Worm (Caenorhabditis elegans) whole organism, young adult: Measurements from ENCODE around the gene K02E7.4.
A peak's percentile ranks its signal among the peaks of the same experiment; 100 is the strongest.

Experiments used
- K12H6.12 ChIP-seq: fragments of 200-800 bp; sonication (Bioruptor generic); optimal IDR thresholded peaks from 2 replicates; lab custom pipeline; 2018; ENCODE audit warnings: mild to moderate bottlenecking, missing genetic modification characterization, missing compliant biosample characterization
- Y56A3A.18 ChIP-seq: fragments of 200-800 bp; sonication (Bioruptor generic); IDR thresholded peaks from 2 replicates; pipeline ENCODE4 v1.3.6; 2022; ENCODE audit warnings: missing genetic modification reagents, missing genetic modification characterization, missing compliant biosample characterization
- Y67H2A.10 ChIP-seq: fragments of 200-800 bp; sonication (Bioruptor generic); conservative IDR thresholded peaks from 2 replicates; pipeline ENCODE4 v1.3.6; 2022; ENCODE audit warnings: missing genetic modification reagents, missing genetic modification characterization, missing compliant biosample characterization
- akir-1 ChIP-seq: fragments of 200-800 bp; sonication (Bioruptor generic); optimal IDR thresholded peaks from 2 replicates; lab custom pipeline; 2018; ENCODE audit warnings: mild to moderate bottlenecking, missing genetic modification characterization, moderate library complexity, missing compliant biosample characterization
- ama-1 ChIP-seq, 3 experiments: fragments of 150-350 bp in 1 of 3; sonication (generic microtip) in 2 of 3; optimal IDR thresholded peaks; 2 replicates each; lab custom pipeline; 2014 to 2018; ENCODE audit warnings: missing biosample characterization in 2 of 3, missing genetic modification characterization in 2 of 3, missing genetic modification reagents in 2 of 3
- cebp-1 ChIP-seq, 2 experiments: fragments of 200-800 bp in 1 of 2; sonication (Bioruptor generic) in 1 of 2; sonication (generic microtip) in 1 of 2; IDR thresholded peaks in 1 of 2; optimal IDR thresholded peaks in 1 of 2; 2 replicates each; pipeline versions ENCODE4 v1.3.6 to Lab custom; 2017 to 2022; ENCODE audit warnings: missing compliant biosample characterization in 2 of 2, missing genetic modification characterization in 2 of 2, mild to moderate bottlenecking in 1 of 2, missing genetic modification reagents in 1 of 2, moderate library complexity in 1 of 2
- ceh-100 ChIP-seq: fragments of 200-800 bp; sonication (Bioruptor generic); IDR thresholded peaks from 2 replicates; pipeline ENCODE4 v1.3.6; 2022; ENCODE audit warnings: missing genetic modification reagents, missing genetic modification characterization, missing compliant biosample characterization
- dox-1 ChIP-seq: fragments of 200-800 bp; sonication (Bioruptor generic); IDR thresholded peaks from 2 replicates; pipeline ENCODE4 v1.3.6; 2022; ENCODE audit warnings: missing genetic modification reagents, missing genetic modification characterization, missing compliant biosample characterization
- ets-4 ChIP-seq: fragments of 200-800 bp; sonication (Bioruptor generic); optimal IDR thresholded peaks from 2 replicates; lab custom pipeline; 2018; ENCODE audit warnings: mild to moderate bottlenecking, missing genetic modification characterization, missing compliant biosample characterization
- fkh-3 ChIP-seq: sonication (generic microtip); optimal IDR thresholded peaks from 2 replicates; lab custom pipeline; 2016; ENCODE audit warnings: mild to moderate bottlenecking, missing genetic modification characterization, missing compliant biosample characterization
- gei-17 ChIP-seq: fragments of 200-800 bp; sonication (Bioruptor generic); optimal IDR thresholded peaks from 2 replicates; lab custom pipeline; 2018; ENCODE audit warnings: mild to moderate bottlenecking, missing genetic modification characterization, missing compliant biosample characterization
- hlh-12 ChIP-seq: sonication (generic microtip); optimal IDR thresholded peaks from 2 replicates; lab custom pipeline; 2016; ENCODE audit warnings: missing genetic modification characterization, missing compliant biosample characterization
- hmg-1.2 ChIP-seq: fragments of 200-800 bp; sonication (Bioruptor generic); IDR thresholded peaks from 2 replicates; pipeline ENCODE4 v1.3.6; 2022; ENCODE audit warnings: missing genetic modification reagents, missing genetic modification characterization, missing compliant biosample characterization
- hmg-20 ChIP-seq: fragments of 200-800 bp; sonication (Bioruptor generic); IDR thresholded peaks from 2 replicates; pipeline ENCODE4 v1.3.6; 2022; ENCODE audit warnings: missing genetic modification reagents, missing genetic modification characterization, missing compliant biosample characterization
- hrde-1 ChIP-seq: sonication (generic microtip); optimal IDR thresholded peaks from 2 replicates; lab custom pipeline; 2016; ENCODE audit warnings: missing genetic modification characterization, mild to moderate bottlenecking, missing compliant biosample characterization, moderate library complexity, missing genotype, missing genetic modification reagents, borderline replicate concordance
- let-526 ChIP-seq: fragments of 200-800 bp; sonication (Bioruptor generic); IDR thresholded peaks from 2 replicates; pipeline ENCODE4 v1.3.6; 2022; ENCODE audit warnings: missing genetic modification reagents, missing genetic modification characterization, missing compliant biosample characterization
- let-607 ChIP-seq, 2 experiments: fragments of 200-800 bp in 1 of 2; sonication (Bioruptor generic) in 1 of 2; sonication (generic microtip) in 1 of 2; optimal IDR thresholded peaks; 2 replicates each; lab custom pipeline; 2016 to 2018; ENCODE audit warnings: mild to moderate bottlenecking in 2 of 2, missing compliant biosample characterization in 2 of 2, missing genetic modification characterization in 2 of 2, moderate library complexity in 2 of 2, missing genotype in 1 of 2
- lin-26 ChIP-seq: fragments of 200-800 bp; sonication (Bioruptor generic); IDR thresholded peaks from 2 replicates; pipeline ENCODE4 v1.3.6; 2022; ENCODE audit warnings: missing genetic modification reagents, missing genetic modification characterization, missing compliant biosample characterization
- lin-54 ChIP-seq: fragments of 200-800 bp; sonication (Bioruptor generic); optimal IDR thresholded peaks from 2 replicates; lab custom pipeline; 2018; ENCODE audit warnings: mild to moderate bottlenecking, missing genetic modification characterization, missing compliant biosample characterization
- madf-6 ChIP-seq: fragments of 200-800 bp; sonication (Bioruptor generic); IDR thresholded peaks from 2 replicates; pipeline ENCODE4 v1.3.6; 2022; ENCODE audit warnings: missing genetic modification reagents, missing genetic modification characterization, missing compliant biosample characterization
- mel-28 ChIP-seq: sonication (generic microtip); optimal IDR thresholded peaks from 2 replicates; lab custom pipeline; 2016; ENCODE audit warnings: borderline replicate concordance, mild to moderate bottlenecking, missing genetic modification characterization, missing compliant biosample characterization
- mes-4 ChIP-seq: sonication (generic microtip); optimal IDR thresholded peaks from 2 replicates; lab custom pipeline; 2016; ENCODE audit warnings: missing genotype, missing genetic modification characterization, missing compliant biosample characterization
- nfya-1 ChIP-seq: sonication (generic microtip); optimal IDR thresholded peaks from 2 replicates; lab custom pipeline; 2017; ENCODE audit warnings: antibody characterized with exemption, missing compliant biosample characterization, missing genetic modification characterization, borderline replicate concordance; ENCODE audit not compliant: insufficient read depth
- nhr-27 ChIP-seq: fragments of 200-800 bp; sonication (Bioruptor generic); optimal IDR thresholded peaks from 2 replicates; lab custom pipeline; 2018; ENCODE audit warnings: mild to moderate bottlenecking, missing genetic modification characterization, moderate library complexity, missing compliant biosample characterization
- nhr-80 ChIP-seq: sonication (generic microtip); optimal IDR thresholded peaks from 2 replicates; lab custom pipeline; 2016; ENCODE audit warnings: missing genetic modification characterization, missing compliant biosample characterization
- pha-4 ChIP-seq: fragments of 150-350 bp; sonication (generic microtip); optimal IDR thresholded peaks from 2 replicates; lab custom pipeline; 2014; ENCODE audit warnings: missing biosample characterization, missing genetic modification reagents, missing genetic modification characterization
- rpc-1 ChIP-seq, 2 experiments: fragments of 150-350 bp in 1 of 2; sonication (generic microtip) in 1 of 2; optimal IDR thresholded peaks; 2 replicates each; lab custom pipeline; 2014 to 2018; ENCODE audit warnings: missing biosample characterization in 1 of 2, missing genetic modification characterization in 1 of 2, missing genetic modification reagents in 1 of 2, missing genotype in 1 of 2
- sea-2 ChIP-seq: fragments of 200-800 bp; sonication (Bioruptor generic); IDR thresholded peaks from 2 replicates; pipeline ENCODE4 v1.3.6; 2022; ENCODE audit warnings: missing genetic modification characterization, missing compliant biosample characterization
- snpc-3.4 ChIP-seq: sonication (generic microtip); optimal IDR thresholded peaks from 2 replicates; lab custom pipeline; 2017; ENCODE audit warnings: missing genetic modification characterization, mild to moderate bottlenecking, missing compliant biosample characterization, antibody characterized with exemption, moderate library complexity, missing genotype, missing genetic modification reagents
- snpc-4 ChIP-seq, 5 experiments: fragments of 150-350 bp in 1 of 5; sonication (generic microtip) in 4 of 5; optimal IDR thresholded peaks; 2 replicates each; lab custom pipeline; 2014 to 2018; ENCODE audit warnings: missing genetic modification characterization in 5 of 5, missing biosample characterization in 3 of 5, antibody characterized with exemption in 2 of 5, mild to moderate bottlenecking in 2 of 5, missing compliant biosample characterization in 2 of 5, missing genotype in 2 of 5, moderate library complexity in 2 of 5, missing genetic modification reagents in 1 of 5
- somi-1 ChIP-seq: fragments of 200-800 bp; sonication (Bioruptor generic); optimal IDR thresholded peaks from 2 replicates; lab custom pipeline; 2018; ENCODE audit warnings: mild to moderate bottlenecking, missing genetic modification characterization, missing compliant biosample characterization
- tbp1 ChIP-seq: fragments of 200-800 bp; sonication (Bioruptor generic); optimal IDR thresholded peaks from 2 replicates; lab custom pipeline; 2018; ENCODE audit warnings: mild to moderate bottlenecking, missing genetic modification characterization, missing compliant biosample characterization
- unc-130 ChIP-seq: sonication (generic microtip); optimal IDR thresholded peaks from 2 replicates; lab custom pipeline; 2016; ENCODE audit warnings: missing genetic modification reagents, missing genetic modification characterization, missing compliant biosample characterization
- unc-62 ChIP-seq: fragments of 150-350 bp; optimal IDR thresholded peaks from 2 replicates; lab custom pipeline; 2014; ENCODE audit warnings: missing biosample characterization, missing genetic modification reagents, missing genetic modification characterization
- zim-3 ChIP-seq: sonication (generic microtip); optimal IDR thresholded peaks from 2 replicates; lab custom pipeline; 2017; ENCODE audit warnings: mild to moderate bottlenecking, missing genetic modification characterization, moderate library complexity, missing compliant biosample characterization
- ztf-22 ChIP-seq: fragments of 200-800 bp; sonication (Bioruptor generic); optimal IDR thresholded peaks from 2 replicates; lab custom pipeline; 2018; ENCODE audit warnings: mild to moderate bottlenecking, missing genetic modification characterization, moderate library complexity, missing compliant biosample characterization
- ztf-6 ChIP-seq: fragments of 200-800 bp; sonication (Bioruptor generic); IDR thresholded peaks from 2 replicates; pipeline ENCODE4 v1.3.6; 2022; ENCODE audit warnings: missing genetic modification reagents, missing genetic modification characterization, missing compliant biosample characterization

The K02E7.4 gene

ce11 chrII:1091706-1092105 is 19.5 kb downstream of the K02E7.4 start, which contains the start of gene snf-3:
Gene snf-3 (plus strand): TSS chrII:1092006.
- TF ChIP-seq mes-4: no peak
- TF ChIP-seq gei-17 (GFP tag; lab: Kevin White, UChicago): no peak
- no peak for TF ChIP-seq ets-4 (GFP tag; lab: Kevin White, UChicago)
- no peak for TF ChIP-seq nhr-27 (tag; lab: Kevin White, UChicago)
- no peak for TF ChIP-seq lin-26 (GFP tag; lab: Robert Waterston, UW)
- TF ChIP-seq somi-1 (GFP tag; lab: Kevin White, UChicago): no peak
- no peak for TF ChIP-seq ceh-100
- no peak for TF ChIP-seq ztf-6 (GFP tag; lab: Robert Waterston, UW)
- no peak for TF ChIP-seq unc-130

ce11 chrII:1100719-1101118 is 28.5 kb downstream of the K02E7.4 start, which contains the start of gene pho-14:
Gene pho-14 (minus strand): TSS chrII:1100819.
- TF ChIP-seq tbp1 (GFP tag; lab: Kevin White, UChicago) (no peak), ztf-22 (GFP tag; lab: Kevin White, UChicago) (no peak), let-607 (tag; optimal IDR thresholded peaks at IDR 0.05; lab: Kevin White, UChicago) (no peak), lin-54 (no peak), fkh-3 (tag; lab: Kevin White, UChicago) (no peak), dox-1 (GFP tag; lab: Robert Waterston, UW) (no peak), mel-28 (tag; lab: Kevin White, UChicago) (no peak), rpc-1 (optimal IDR thresholded peaks at IDR 0.05; lab: Kevin White, UChicago) (no peak), rpc-1 (tag; optimal IDR thresholded peaks at IDR 0.05; lab: Kevin White, UChicago) (no peak), madf-6 (no peak), hlh-12 (tag; lab: Kevin White, UChicago) (no peak), nfya-1 (no peak), hmg-20 (GFP tag; lab: Robert Waterston, UW) (no peak), K12H6.12 (tag; lab: Kevin White, UChicago) (no peak), sea-2 (no peak), snpc-4 (GFP tag; optimal IDR thresholded peaks at IDR 0.05; lab: Kevin White, UChicago) (no peak), snpc-4 (tag; optimal IDR thresholded peaks at IDR 0.05; lab: Kevin White, UChicago) (no peak), hrde-1 (tag; lab: Kevin White, UChicago) (no peak)

ce11 chrII:1101413-1101812 is 29.2 kb downstream of the K02E7.4 start:
- TF ChIP-seq akir-1 (no peak), ets-4 (GFP tag; lab: Kevin White, UChicago) (peak; percentile 0), nhr-80 (tag; lab: Kevin White, UChicago) (peak; percentile 47)

DNA sequence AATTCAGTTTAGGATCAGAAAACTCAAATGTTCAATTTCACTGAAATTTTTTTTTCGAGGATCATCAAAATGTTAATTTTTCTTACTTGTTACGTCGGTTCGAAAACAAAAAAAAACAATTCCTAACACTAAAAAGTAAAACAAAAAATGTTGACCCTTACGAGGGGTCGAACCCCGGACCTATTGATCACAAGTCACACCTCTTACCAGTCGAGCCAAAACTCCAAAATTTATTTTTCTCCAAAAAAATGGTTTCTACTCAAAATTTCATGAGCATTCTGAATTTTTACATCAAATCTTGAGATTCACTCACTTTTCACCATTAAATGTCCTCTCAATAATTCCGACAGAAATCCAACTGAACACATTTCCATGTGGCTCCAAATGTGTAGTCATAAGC is 30.0 kb downstream of the K02E7.4 start:
- TF ChIP-seq rpc-1 (optimal IDR thresholded peaks at IDR 0.05; lab: Kevin White, UChicago): peak; percentile 12
- peak; percentile 55 for TF ChIP-seq rpc-1 (tag; optimal IDR thresholded peaks at IDR 0.05; lab: Kevin White, UChicago)
- TF ChIP-seq tbp1 (GFP tag; lab: Kevin White, UChicago): peak; percentile 66
- no peak for TF ChIP-seq ama-1 (optimal IDR thresholded peaks at IDR 0.05; lab: Kevin White, UChicago)
- TF ChIP-seq ama-1 (GFP tag; optimal IDR thresholded peaks at IDR 0.05; lab: Kevin White, UChicago): no peak

ce11 chrII:1103484-1104100 is 31.4 kb downstream of the K02E7.4 start:
- TF ChIP-seq snpc-3.4 (tag; lab: Kevin White, UChicago): no peak
- TF ChIP-seq unc-62 (GFP tag; lab: Kevin White, UChicago): peak; percentile 55
- TF ChIP-seq Y56A3A.18 (GFP tag; lab: Robert Waterston, UW): no peak
- peak; percentile 13 for TF ChIP-seq rpc-1 (optimal IDR thresholded peaks at IDR 0.05; lab: Kevin White, UChicago)
- TF ChIP-seq rpc-1 (tag; optimal IDR thresholded peaks at IDR 0.05; lab: Kevin White, UChicago): peak; percentile 57
- TF ChIP-seq cebp-1 (GFP tag; IDR thresholded peaks at IDR 0.05; lab: Robert Waterston, UW): peak; percentile 27; the same call in 1 of the 2 replicates
- TF ChIP-seq cebp-1 (tag; optimal IDR thresholded peaks at IDR 0.05; lab: Kevin White, UChicago): no peak
- peak; percentile 68 for TF ChIP-seq pha-4
- no peak for TF ChIP-seq let-526 (GFP tag; lab: Robert Waterston, UW)
- peak; percentile 65 for TF ChIP-seq tbp1 (GFP tag; lab: Kevin White, UChicago)
- TF ChIP-seq dox-1 (GFP tag; lab: Robert Waterston, UW): peak; percentile 54; the same call in 1 of the 2 replicates
- no peak for TF ChIP-seq hmg-1.2 (GFP tag; lab: Robert Waterston, UW)
- no peak for TF ChIP-seq Y67H2A.10 (GFP tag; lab: Robert Waterston, UW)
- TF ChIP-seq lin-54: no peak
- TF ChIP-seq madf-6: no peak
- TF ChIP-seq ztf-22 (GFP tag; lab: Kevin White, UChicago): peak; percentile 65
- TF ChIP-seq zim-3 (tag; lab: Kevin White, UChicago): no peak
- TF ChIP-seq mel-28 (tag; lab: Kevin White, UChicago): no peak
